Fruit fly (Drosophila melanogaster) whole organism, prepupa: ENCODE results near the gene Gr77a.

ENCODE experiments used
- Blimp-1 ChIP-seq: fragments of 200-800 bp; sonication (Bioruptor generic); optimal IDR thresholded peaks from 3 replicates; lab custom pipeline; 2017; ENCODE audit warnings: missing biosample characterization, missing genetic modification characterization, mild to moderate bottlenecking, moderate library complexity, missing genetic modification reagents
- CG11294 ChIP-seq: fragments of 200-800 bp; sonication (Bioruptor generic); IDR thresholded peaks from 2 replicates; pipeline ENCODE4 v1.3.6; 2022; ENCODE audit warnings: missing biosample characterization, missing genetic modification characterization
- CG11762 ChIP-seq: fragments of 200-800 bp; sonication (Bioruptor generic); optimal IDR thresholded peaks from 3 replicates; lab custom pipeline; 2016; ENCODE audit warnings: missing biosample characterization, missing genetic modification characterization; ENCODE audit not compliant: insufficient read depth
- CG16779 ChIP-seq: fragments of 200-800 bp; sonication (Bioruptor generic); optimal IDR thresholded peaks from 3 replicates; lab custom pipeline; 2017; ENCODE audit warnings: missing biosample characterization, mild to moderate bottlenecking, missing genetic modification characterization
- CG3919 ChIP-seq: fragments of 200-800 bp; sonication (Bioruptor generic); optimal IDR thresholded peaks from 3 replicates; lab custom pipeline; 2016; ENCODE audit warnings: missing biosample characterization, missing genetic modification characterization
- CG6854 ChIP-seq: fragments of 200-800 bp; sonication (Bioruptor generic); optimal IDR thresholded peaks from 2 replicates; lab custom pipeline; 2017; ENCODE audit warnings: missing biosample characterization, mild to moderate bottlenecking, missing genetic modification characterization
- CG8119 ChIP-seq: fragments of 200-800 bp; sonication (Bioruptor generic); IDR thresholded peaks from 3 replicates; pipeline ENCODE4 v1.3.6; 2022; ENCODE audit warnings: missing biosample characterization, missing genetic modification characterization
- Ets21C ChIP-seq: fragments of 200-800 bp; sonication (Bioruptor generic); optimal IDR thresholded peaks from 3 replicates; lab custom pipeline; 2016; ENCODE audit warnings: missing biosample characterization, missing genetic modification characterization
- Sox102F ChIP-seq: fragments of 200-800 bp; sonication (Bioruptor generic); optimal IDR thresholded peaks from 2 replicates; lab custom pipeline; 2016; ENCODE audit warnings: missing biosample characterization, mild to moderate bottlenecking, missing genetic modification characterization
- acj6 ChIP-seq: fragments of 200-800 bp; sonication (Bioruptor generic); optimal IDR thresholded peaks from 3 replicates; lab custom pipeline; 2016; ENCODE audit warnings: missing biosample characterization, missing genetic modification characterization
- cyc ChIP-seq: fragments of 200-800 bp; sonication (Bioruptor generic); optimal IDR thresholded peaks from 3 replicates; lab custom pipeline; 2016; ENCODE audit warnings: missing biosample characterization, missing genetic modification characterization
- eg ChIP-seq: fragments of 200-800 bp; sonication (Bioruptor generic); IDR thresholded peaks from 3 replicates; pipeline ENCODE4 v1.3.6; 2022; ENCODE audit warnings: missing biosample characterization, missing genetic modification characterization
- pdm3 ChIP-seq: fragments of 200-800 bp; sonication (Bioruptor generic); optimal IDR thresholded peaks from 3 replicates; lab custom pipeline; 2016; ENCODE audit warnings: missing biosample characterization, missing genetic modification characterization
- vri ChIP-seq: fragments of 200-800 bp; sonication (Bioruptor generic); optimal IDR thresholded peaks from 3 replicates; lab custom pipeline; 2016; ENCODE audit warnings: missing biosample characterization, mild to moderate bottlenecking, missing genetic modification characterization

DNA sequence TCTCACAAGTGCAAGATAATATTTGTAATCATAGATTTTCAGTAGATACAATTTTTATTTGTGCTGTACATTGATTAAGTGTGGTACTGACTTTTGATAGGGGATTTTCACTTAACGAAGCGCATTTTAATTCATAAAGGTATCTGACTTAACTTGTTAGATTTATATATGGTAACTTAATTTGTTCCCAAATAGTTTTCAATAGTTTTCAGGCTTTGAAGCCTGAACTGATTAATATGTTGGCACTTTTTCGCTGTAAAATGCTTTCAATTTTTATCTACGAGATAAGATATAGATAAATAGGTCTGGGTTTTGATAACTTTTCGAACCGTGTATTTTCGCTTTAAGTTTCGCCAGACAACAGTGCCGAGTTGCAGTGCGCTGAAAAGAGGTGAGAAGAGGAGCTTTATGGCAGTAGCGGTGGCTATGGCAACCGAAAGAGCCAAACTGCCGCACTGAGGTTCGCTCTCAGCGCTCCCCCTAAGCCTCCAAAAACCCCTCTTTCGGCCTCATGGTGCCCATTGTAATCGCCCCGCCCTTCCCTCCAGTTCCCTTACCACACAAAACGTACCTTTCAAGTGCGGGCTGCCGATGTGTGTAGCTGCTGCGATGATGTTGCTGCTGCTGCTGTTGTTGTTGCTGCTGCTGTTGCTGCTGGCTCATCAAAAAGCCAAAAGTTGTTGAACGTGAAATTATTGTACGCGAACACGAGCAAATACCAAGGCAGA lies 5.5 kb downstream of the Gr77a start:
- TF ChIP-seq CG16779 (no peak), CG11294 (GFP tag; lab: Robert Waterston, UW) (no peak), CG8119 (GFP tag; lab: Robert Waterston, UW) (0 out of 3 replicates have a peak, but pooled peaks have one; percentile 25), pdm3 (GFP tag; lab: Kevin White, UChicago) (peak; percentile 1), Blimp-1 (no peak), Ets21C (GFP tag; lab: Kevin White, UChicago) (no peak), Sox102F (GFP tag; lab: Kevin White, UChicago) (peak; percentile 27), acj6 (GFP tag; lab: Kevin White, UChicago) (peak; percentile 42), CG3919 (no peak), CG6854 (GFP tag; lab: Kevin White, UChicago) (peak; percentile 65), vri (GFP tag; lab: Kevin White, UChicago) (no peak), CG11762 (GFP tag; lab: Kevin White, UChicago) (no peak), eg (GFP tag; lab: Robert Waterston, UW) (0 out of 3 replicates have a peak, but pooled peaks have one; percentile 24), cyc (GFP tag; lab: Kevin White, UChicago) (no peak)
